Worm (Caenorhabditis elegans) whole organism, young adult: Measurements from ENCODE around the gene ZK688.7.

ENCODE experiments used
- F23B12.7 ChIP-seq: sonication (generic microtip); optimal IDR thresholded peaks from 2 replicates; lab custom pipeline; 2017; ENCODE audit warnings: missing genetic modification characterization, mild to moderate bottlenecking, missing compliant biosample characterization, antibody characterized with exemption, moderate library complexity; ENCODE audit not compliant: insufficient read depth
- F33H1.4 ChIP-seq: fragments of 200-800 bp; sonication (Bioruptor generic); IDR thresholded peaks from 2 replicates; pipeline ENCODE4 v1.3.6; 2022; ENCODE audit warnings: missing genetic modification reagents, missing genetic modification characterization, missing compliant biosample characterization
- F57A8.1 ChIP-seq: fragments of 200-800 bp; sonication (Bioruptor generic); optimal IDR thresholded peaks from 2 replicates; lab custom pipeline; 2018; ENCODE audit warnings: mild to moderate bottlenecking, missing genetic modification characterization, moderate library complexity, missing compliant biosample characterization
- K12H6.12 ChIP-seq: fragments of 200-800 bp; sonication (Bioruptor generic); optimal IDR thresholded peaks from 2 replicates; lab custom pipeline; 2018; ENCODE audit warnings: mild to moderate bottlenecking, missing genetic modification characterization, missing compliant biosample characterization
- T07F8.4 ChIP-seq: sonication (generic microtip); optimal IDR thresholded peaks from 2 replicates; lab custom pipeline; 2016; ENCODE audit warnings: mild to moderate bottlenecking, missing genetic modification characterization, moderate library complexity, missing compliant biosample characterization
- Y53F4B.3 ChIP-seq: fragments of 200-800 bp; sonication (Bioruptor generic); IDR thresholded peaks from 2 replicates; pipeline ENCODE4 v1.3.6; 2022; ENCODE audit warnings: missing genetic modification reagents, missing genetic modification characterization, missing compliant biosample characterization
- Y53G8AR.9 ChIP-seq: fragments of 200-800 bp; sonication (Bioruptor generic); conservative IDR thresholded peaks from 2 replicates; pipeline ENCODE4 v1.3.6; 2022; ENCODE audit warnings: missing genetic modification reagents, missing genetic modification characterization, missing compliant biosample characterization
- Y67H2A.10 ChIP-seq: fragments of 200-800 bp; sonication (Bioruptor generic); conservative IDR thresholded peaks from 2 replicates; pipeline ENCODE4 v1.3.6; 2022; ENCODE audit warnings: missing genetic modification reagents, missing genetic modification characterization, missing compliant biosample characterization
- Y79H2A.3 ChIP-seq: fragments of 200-800 bp; sonication (Bioruptor generic); conservative IDR thresholded peaks from 2 replicates; pipeline ENCODE4 v1.3.6; 2022; ENCODE audit warnings: missing genetic modification reagents, missing genetic modification characterization, missing compliant biosample characterization
- Y95B8A.8 ChIP-seq: fragments of 200-800 bp; sonication (Bioruptor generic); IDR thresholded peaks from 2 replicates; pipeline ENCODE4 v1.3.6; 2022; ENCODE audit warnings: missing genetic modification reagents, missing genetic modification characterization, missing compliant biosample characterization
- ZK185.1 ChIP-seq: sonication (generic microtip); optimal IDR thresholded peaks from 2 replicates; lab custom pipeline; 2016; ENCODE audit warnings: mild to moderate bottlenecking, missing genetic modification characterization, missing compliant biosample characterization; ENCODE audit not compliant: poor library complexity, severe bottlenecking
- akir-1 ChIP-seq: fragments of 200-800 bp; sonication (Bioruptor generic); optimal IDR thresholded peaks from 2 replicates; lab custom pipeline; 2018; ENCODE audit warnings: mild to moderate bottlenecking, missing genetic modification characterization, moderate library complexity, missing compliant biosample characterization
- ama-1 ChIP-seq, 3 experiments: fragments of 150-350 bp in 1 of 3; sonication (generic microtip) in 2 of 3; optimal IDR thresholded peaks; 2 replicates each; lab custom pipeline; 2014 to 2018; ENCODE audit warnings: missing biosample characterization in 2 of 3, missing genetic modification characterization in 2 of 3, missing genetic modification reagents in 2 of 3
- attf-5 ChIP-seq: fragments of 200-800 bp; sonication (Bioruptor generic); optimal IDR thresholded peaks from 2 replicates; lab custom pipeline; 2018; ENCODE audit warnings: mild to moderate bottlenecking, missing genetic modification characterization, missing compliant biosample characterization
- bed-1 ChIP-seq: fragments of 200-800 bp; sonication (Bioruptor generic); IDR thresholded peaks from 2 replicates; pipeline ENCODE4 v1.3.6; 2022; ENCODE audit warnings: missing genetic modification reagents, missing genetic modification characterization, missing compliant biosample characterization
- cebp-2 ChIP-seq: fragments of 200-800 bp; sonication (Bioruptor generic); IDR thresholded peaks from 2 replicates; pipeline ENCODE4 v1.3.6; 2022; ENCODE audit warnings: missing genetic modification characterization, missing compliant biosample characterization
- ceh-58 ChIP-seq: fragments of 200-800 bp; sonication (Bioruptor generic); IDR thresholded peaks from 2 replicates; pipeline ENCODE4 v1.3.6; 2022; ENCODE audit warnings: missing genetic modification characterization, missing compliant biosample characterization
- chd-7 ChIP-seq: sonication (generic microtip); optimal IDR thresholded peaks from 2 replicates; lab custom pipeline; 2016; ENCODE audit warnings: mild to moderate bottlenecking, missing genetic modification characterization, moderate library complexity, missing compliant biosample characterization
- die-1 ChIP-seq: sonication (generic microtip); optimal IDR thresholded peaks from 2 replicates; lab custom pipeline; 2016; ENCODE audit warnings: missing genotype, mild to moderate bottlenecking, missing genetic modification characterization, missing compliant biosample characterization
- dox-1 ChIP-seq: fragments of 200-800 bp; sonication (Bioruptor generic); IDR thresholded peaks from 2 replicates; pipeline ENCODE4 v1.3.6; 2022; ENCODE audit warnings: missing genetic modification reagents, missing genetic modification characterization, missing compliant biosample characterization
- dpl-1 ChIP-seq: fragments of 150-350 bp; optimal IDR thresholded peaks from 2 replicates; lab custom pipeline; 2014; ENCODE audit warnings: missing biosample characterization, missing genetic modification reagents, missing genetic modification characterization
- efl-1 ChIP-seq: fragments of 150-350 bp; optimal IDR thresholded peaks from 2 replicates; lab custom pipeline; 2014; ENCODE audit warnings: missing biosample characterization, missing genetic modification reagents, missing genetic modification characterization
- egl-44 ChIP-seq: fragments of 200-800 bp; sonication (Bioruptor generic); IDR thresholded peaks from 2 replicates; pipeline ENCODE4 v1.3.6; 2022; ENCODE audit warnings: missing genetic modification reagents, missing genetic modification characterization, missing compliant biosample characterization
- ekl-4 ChIP-seq: fragments of 200-800 bp; sonication (Bioruptor generic); IDR thresholded peaks from 2 replicates; pipeline ENCODE4 v1.3.6; 2022; ENCODE audit warnings: missing genetic modification reagents, missing genetic modification characterization, missing compliant biosample characterization
- hlh-12 ChIP-seq: sonication (generic microtip); optimal IDR thresholded peaks from 2 replicates; lab custom pipeline; 2016; ENCODE audit warnings: missing genetic modification characterization, missing compliant biosample characterization
- hsf-1 ChIP-seq: fragments of 200-800 bp; sonication (Bioruptor generic); IDR thresholded peaks from 2 replicates; pipeline ENCODE4 v1.3.6; 2022; ENCODE audit warnings: missing genetic modification reagents, missing genetic modification characterization, missing compliant biosample characterization
- lin-35 ChIP-seq, 3 experiments: fragments of 150-350 bp in 2 of 3; sonication (generic microtip) in 1 of 3; optimal IDR thresholded peaks; 2 replicates each; lab custom pipeline; 2014 to 2018; ENCODE audit warnings: missing biosample characterization in 3 of 3, missing genetic modification characterization in 3 of 3, missing genetic modification reagents in 3 of 3
- lin-54 ChIP-seq: fragments of 200-800 bp; sonication (Bioruptor generic); optimal IDR thresholded peaks from 2 replicates; lab custom pipeline; 2018; ENCODE audit warnings: mild to moderate bottlenecking, missing genetic modification characterization, missing compliant biosample characterization
- madf-3 ChIP-seq: fragments of 200-800 bp; sonication (Bioruptor generic); IDR thresholded peaks from 2 replicates; pipeline ENCODE4 v1.3.6; 2022; ENCODE audit warnings: missing genetic modification reagents, missing genetic modification characterization, missing compliant biosample characterization
- madf-6 ChIP-seq: fragments of 200-800 bp; sonication (Bioruptor generic); IDR thresholded peaks from 2 replicates; pipeline ENCODE4 v1.3.6; 2022; ENCODE audit warnings: missing genetic modification reagents, missing genetic modification characterization, missing compliant biosample characterization
- madf-8 ChIP-seq: fragments of 200-800 bp; sonication (Bioruptor generic); conservative IDR thresholded peaks from 2 replicates; pipeline ENCODE4 v1.3.6; 2022; ENCODE audit warnings: missing genetic modification reagents, missing genetic modification characterization, missing compliant biosample characterization
- nhr-120 ChIP-seq: fragments of 200-800 bp; sonication (Bioruptor generic); IDR thresholded peaks from 2 replicates; pipeline ENCODE4 v1.3.6; 2022; ENCODE audit warnings: missing genetic modification characterization, missing compliant biosample characterization
- rcor-1 ChIP-seq: fragments of 200-800 bp; sonication (Bioruptor generic); IDR thresholded peaks from 2 replicates; pipeline ENCODE4 v1.3.6; 2022; ENCODE audit warnings: missing genetic modification reagents, missing genetic modification characterization, missing compliant biosample characterization
- rec-8 ChIP-seq, 2 experiments: sonication (generic microtip); optimal IDR thresholded peaks; 2 replicates each; lab custom pipeline; 2016; ENCODE audit warnings: mild to moderate bottlenecking in 2 of 2, missing genetic modification characterization in 2 of 2, missing genetic modification reagents in 2 of 2, missing genotype in 2 of 2, missing biosample characterization in 1 of 2, missing compliant biosample characterization in 1 of 2, moderate library complexity in 1 of 2
- sdz-38 ChIP-seq: sonication (generic microtip); optimal IDR thresholded peaks from 2 replicates; lab custom pipeline; 2016; ENCODE audit warnings: missing genotype, missing genetic modification characterization, missing compliant biosample characterization
- snpc-3.4 ChIP-seq: sonication (generic microtip); optimal IDR thresholded peaks from 2 replicates; lab custom pipeline; 2017; ENCODE audit warnings: missing genetic modification characterization, mild to moderate bottlenecking, missing compliant biosample characterization, antibody characterized with exemption, moderate library complexity, missing genotype, missing genetic modification reagents
- snpc-4 ChIP-seq, 5 experiments: fragments of 150-350 bp in 1 of 5; sonication (generic microtip) in 4 of 5; optimal IDR thresholded peaks; 2 replicates each; lab custom pipeline; 2014 to 2018; ENCODE audit warnings: missing genetic modification characterization in 5 of 5, missing biosample characterization in 3 of 5, antibody characterized with exemption in 2 of 5, mild to moderate bottlenecking in 2 of 5, missing compliant biosample characterization in 2 of 5, missing genotype in 2 of 5, moderate library complexity in 2 of 5, missing genetic modification reagents in 1 of 5
- zim-3 ChIP-seq: sonication (generic microtip); optimal IDR thresholded peaks from 2 replicates; lab custom pipeline; 2017; ENCODE audit warnings: mild to moderate bottlenecking, missing genetic modification characterization, moderate library complexity, missing compliant biosample characterization
- ztf-3 ChIP-seq: fragments of 200-800 bp; sonication (Bioruptor generic); optimal IDR thresholded peaks from 2 replicates; lab custom pipeline; 2018; ENCODE audit warnings: mild to moderate bottlenecking, missing genetic modification characterization, missing compliant biosample characterization

Gene ZK688.7

DNA sequence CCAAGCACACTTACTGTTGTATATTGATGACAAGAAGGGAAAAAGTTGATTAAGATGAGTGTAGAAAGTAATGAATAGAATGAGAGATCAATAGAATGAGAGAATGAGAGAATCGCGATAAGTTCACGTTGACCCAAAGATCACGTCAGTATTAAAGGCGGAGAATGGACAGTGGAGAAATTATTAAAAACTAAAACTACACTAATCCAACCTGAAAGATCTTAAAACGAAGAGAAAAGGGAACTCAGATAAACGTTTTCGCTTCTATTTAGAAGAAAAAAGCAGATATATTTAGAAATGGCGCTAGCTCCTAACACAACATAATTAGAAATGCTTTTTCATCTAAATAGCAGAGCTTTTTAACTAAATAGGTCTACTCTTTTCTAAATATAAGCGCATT, 41.8 kb upstream of the ZK688.7 start, which contains the start of gene let-754 (continued):
- no peak for TF ChIP-seq zim-3 (tag; lab: Kevin White, UChicago)
- no peak for TF ChIP-seq madf-8 (GFP tag; lab: Robert Waterston, UW)
- no peak for TF ChIP-seq rec-8 (tag; optimal IDR thresholded peaks at IDR 0.05; lab: Kevin White, UChicago)

ce11 chrIII:7952077-7952765, 40.8 kb upstream of the ZK688.7 start, which contains the start of gene C29E4.15:
Gene C29E4.15 (plus strand): TSS chrIII:7952623.
- TF ChIP-seq Y95B8A.8 (GFP tag; lab: Robert Waterston, UW) (no peak), F23B12.7 (no peak), snpc-3.4 (peak; percentile 38), efl-1 (peak; percentile 44), F33H1.4 (GFP tag; lab: Robert Waterston, UW) (peak; percentile 63), madf-3 (no peak), madf-6 (GFP tag; lab: Robert Waterston, UW) (peak; percentile 41; the same call in 1 of the 2 replicates), Y53G8AR.9 (no peak), bed-1 (GFP tag; lab: Robert Waterston, UW) (no peak), egl-44 (GFP tag; lab: Robert Waterston, UW) (no peak), lin-35 (GFP tag; optimal IDR thresholded peaks at IDR 0.05; lab: Kevin White, UChicago) (peak in 1 of 3 experiments; percentile 88), dpl-1 (GFP tag; lab: Kevin White, UChicago) (peak; percentile 65), lin-54 (GFP tag; lab: Kevin White, UChicago) (peak; percentile 66), snpc-4 (GFP tag; optimal IDR thresholded peaks at IDR 0.05; lab: Kevin White, UChicago) (no peak), snpc-4 (tag; optimal IDR thresholded peaks at IDR 0.05; lab: Kevin White, UChicago) (no peak), dox-1 (0 out of 2 replicates have a peak, but pooled peaks have one; percentile 9)
- TF ChIP-seq, all 124 proteins: peak for 8

ce11 chrIII:7950447-7950846, 39.0 kb upstream of the ZK688.7 start:
- TF ChIP-seq die-1 (tag; lab: Kevin White, UChicago) (no peak), Y95B8A.8 (GFP tag; lab: Robert Waterston, UW) (no peak), nhr-120 (GFP tag; lab: Robert Waterston, UW) (no peak)

DNA sequence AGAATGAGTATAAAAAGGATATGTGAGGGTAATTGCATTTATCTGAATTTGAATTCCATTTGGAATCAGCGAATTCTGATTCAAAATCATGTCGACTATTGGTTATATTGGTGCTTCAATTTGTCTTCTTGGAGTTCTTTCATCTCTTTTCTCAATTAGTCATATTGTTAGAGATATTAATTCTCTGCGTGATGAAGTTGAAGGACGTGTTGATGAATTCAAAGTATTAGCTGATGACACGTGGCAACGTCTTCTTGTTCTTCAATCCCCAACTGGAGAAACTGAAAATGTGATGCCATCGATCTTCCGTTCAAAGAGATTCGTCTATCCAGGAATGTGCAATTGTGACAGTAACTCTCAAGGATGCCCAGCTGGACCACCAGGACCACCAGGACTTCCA, 37.4 kb upstream of the ZK688.7 start, which contains the start of gene col-90:
Gene col-90, plus strand, starts transcription at position 37 of the 400 bp plus-strand sequence.
- TF ChIP-seq F33H1.4 (GFP tag; lab: Robert Waterston, UW) (no peak), Y79H2A.3 (GFP tag; lab: Robert Waterston, UW) (no peak)
- TF ChIP-seq, all 124 proteins: peak for 0

DNA sequence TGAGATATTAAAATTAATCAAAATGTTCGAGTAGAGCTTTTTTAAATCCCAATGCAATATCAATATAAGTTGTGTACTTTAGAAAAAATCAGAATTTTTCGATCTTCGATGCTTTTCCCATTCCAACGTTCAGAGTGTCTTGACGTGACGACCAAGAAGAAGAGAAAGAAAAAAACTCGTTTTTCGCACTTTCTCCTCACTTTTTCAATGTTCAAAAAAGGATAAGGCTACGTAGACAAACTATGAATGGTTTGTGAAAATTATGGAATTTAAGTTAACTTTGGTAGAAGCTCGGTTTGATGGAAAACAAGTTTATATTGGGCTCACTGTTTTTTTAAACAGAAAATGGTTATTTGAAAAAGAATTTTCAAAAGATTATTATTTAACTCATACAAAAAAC, 36.2 kb upstream of the ZK688.7 start:
- no peak for TF ChIP-seq ama-1 (optimal IDR thresholded peaks at IDR 0.05; lab: Kevin White, UChicago)
- no peak for TF ChIP-seq ama-1 (GFP tag; optimal IDR thresholded peaks at IDR 0.05; lab: Kevin White, UChicago)
- no peak for TF ChIP-seq F57A8.1 (GFP tag; lab: Kevin White, UChicago)
- no peak for TF ChIP-seq ekl-4 (GFP tag; lab: Robert Waterston, UW)
- TF ChIP-seq Y53F4B.3 (GFP tag; lab: Robert Waterston, UW): no peak
- no peak for TF ChIP-seq chd-7 (tag; lab: Kevin White, UChicago)
- TF ChIP-seq T07F8.4 (tag; lab: Kevin White, UChicago): no peak
- no peak for TF ChIP-seq rcor-1 (GFP tag; lab: Robert Waterston, UW)
- no peak for TF ChIP-seq cebp-2
- TF ChIP-seq akir-1 (GFP tag; lab: Kevin White, UChicago): no peak
- TF ChIP-seq ZK185.1 (tag; lab: Kevin White, UChicago): no peak
- TF ChIP-seq hlh-12: no peak
- TF ChIP-seq K12H6.12 (tag; lab: Kevin White, UChicago): no peak
- no peak for TF ChIP-seq ceh-58 (GFP tag; lab: Robert Waterston, UW)
- no peak for TF ChIP-seq madf-6 (GFP tag; lab: Robert Waterston, UW)
- no peak for TF ChIP-seq F23B12.7
- TF ChIP-seq Y67H2A.10 (GFP tag; lab: Robert Waterston, UW): no peak
- TF ChIP-seq sdz-38 (tag; lab: Kevin White, UChicago): no peak
- TF ChIP-seq ztf-3 (GFP tag; lab: Kevin White, UChicago): no peak
- no peak for TF ChIP-seq attf-5
- no peak for TF ChIP-seq hsf-1 (GFP tag; lab: Robert Waterston, UW)
- TF ChIP-seq, all 124 proteins: peak for 0
